Worm (Caenorhabditis elegans): ENCODE data around the gene idh-1.

- TF ChIP-seq egl-44 (GFP tag; IDR thresholded peaks at IDR 0.05) (no peak), unc-62 (GFP tag; optimal IDR thresholded peaks at IDR 0.05) (no peak), akir-1 (GFP tag; optimal IDR thresholded peaks at IDR 0.05) (no peak), Y56A3A.18 (GFP tag; IDR thresholded peaks at IDR 0.05) (no peak), let-607 (tag; optimal IDR thresholded peaks at IDR 0.05) (no peak), pha-4 (tag; optimal IDR thresholded peaks at IDR 0.05) (no peak), unc-130 (GFP tag; optimal IDR thresholded peaks at IDR 0.05) (no peak), tbp1 (GFP tag; optimal IDR thresholded peaks at IDR 0.05) (no peak), ama-1 (optimal IDR thresholded peaks at IDR 0.05) (no peak), ama-1 (GFP tag; optimal IDR thresholded peaks at IDR 0.05) (no peak), Y53F4B.3 (GFP tag; IDR thresholded peaks at IDR 0.05) (no peak), die-1 (tag; optimal IDR thresholded peaks at IDR 0.05) (no peak)
These were observed 17.8 kb downstream of the idh-1 start, which contains the start of gene srxa-2 for ce11 chrIV:9423095-9423494.

All from whole organism, young adult.